Worm (Caenorhabditis elegans) whole organism, L4/young adult: Measurements from ENCODE around the gene Y73C8C.12.

ENCODE experiments used
- W03F9.2 ChIP-seq: fragments of 150-350 bp; optimal IDR thresholded peaks from 2 replicates; lab custom pipeline; 2014; ENCODE audit warnings: missing biosample characterization, missing genetic modification characterization
- dao-5 ChIP-seq: sonication (generic microtip); optimal IDR thresholded peaks from 2 replicates; lab custom pipeline; 2016; ENCODE audit warnings: missing genotype, missing genetic modification characterization, moderate library complexity, missing compliant biosample characterization
- him-1 ChIP-seq: sonication (generic microtip); optimal IDR thresholded peaks from 2 replicates; lab custom pipeline; 2016; ENCODE audit warnings: missing genotype, missing genetic modification reagents, missing genetic modification characterization, missing compliant biosample characterization

Gene Y73C8C.12

ce11 chrV:3149910-3150428 lies 25.0 kb downstream of the Y73C8C.12 start:
- TF ChIP-seq W03F9.2 (no peak), dao-5 (no peak), him-1 (tag; lab: Kevin White, UChicago) (no peak)

DNA sequence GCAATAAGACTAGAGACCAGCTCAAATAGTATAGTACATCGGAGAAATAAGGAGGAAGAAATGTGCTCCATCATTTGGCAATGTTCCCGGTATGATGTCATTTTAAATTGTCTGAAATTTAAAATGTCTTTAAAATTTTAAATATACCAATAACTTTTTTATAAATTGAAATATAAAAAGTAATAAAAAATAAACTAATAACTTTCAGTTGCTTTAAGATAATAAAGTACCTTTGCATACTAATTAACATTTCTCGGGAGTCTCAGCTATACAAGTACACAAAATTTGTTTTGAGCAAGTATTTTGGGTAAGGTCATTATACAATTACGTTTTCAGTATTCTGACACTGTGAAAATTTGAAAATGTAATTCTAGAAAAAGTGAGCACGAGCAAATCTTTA lies 26.9 kb downstream of the Y73C8C.12 start, which contains the start of gene srab-6:
Gene srab-6 (minus strand): TSS at position 101 of the 400 bp plus-strand sequence.
- TF ChIP-seq dao-5 (no peak), him-1 (tag; lab: Kevin White, UChicago) (no peak), W03F9.2 (no peak)

DNA sequence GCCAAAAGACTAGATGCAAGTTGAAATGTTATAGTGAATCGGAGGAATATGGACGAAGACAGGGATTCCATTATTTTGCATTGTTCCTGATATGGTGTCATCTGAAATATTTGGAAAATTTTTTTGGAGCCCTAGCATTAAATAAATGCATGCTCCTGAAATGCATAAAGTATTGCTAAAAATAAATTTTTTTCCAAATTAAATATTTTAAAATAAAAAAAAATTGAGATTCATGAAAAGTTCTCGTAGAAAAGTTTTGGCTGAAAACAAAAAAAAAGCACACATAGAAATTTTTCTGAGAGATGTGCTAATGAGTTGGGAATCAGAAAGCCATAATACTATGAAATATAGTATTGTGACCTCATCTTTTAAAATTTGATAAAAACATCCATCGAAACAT lies 30.1 kb downstream of the Y73C8C.12 start, which contains the start of gene srab-7:
Gene srab-7 (minus strand): TSS at position 101 of the 400 bp plus-strand sequence.
- TF ChIP-seq dao-5 (no peak), him-1 (tag; lab: Kevin White, UChicago) (no peak)

ce11 chrV:3156786-3157185 lies 31.8 kb downstream of the Y73C8C.12 start, which contains the start of gene exh-1:
Gene exh-1, plus strand, starts transcription at chrV:3157086.
- TF ChIP-seq dao-5 (no peak), W03F9.2 (no peak), him-1 (tag; lab: Kevin White, UChicago) (no peak)

- TF ChIP-seq him-1 (tag; lab: Kevin White, UChicago), result no peak
- no peak for TF ChIP-seq W03F9.2
- TF ChIP-seq dao-5, result no peak
Observed at ce11 chrV:3158379-3158778, 33.4 kb downstream of the Y73C8C.12 start.

ce11 chrV:3159252-3159651 lies 34.2 kb downstream of the Y73C8C.12 start, which contains the start of gene C36C5.12:
Gene C36C5.12, minus strand, starts transcription at chrV:3159352.
- TF ChIP-seq him-1 (tag; lab: Kevin White, UChicago), result no peak
- no peak for TF ChIP-seq dao-5
- TF ChIP-seq W03F9.2, result no peak

ce11 chrV:3162299-3162698 lies 37.3 kb downstream of the Y73C8C.12 start:
- TF ChIP-seq him-1 (tag; lab: Kevin White, UChicago) (no peak), W03F9.2 (no peak)

DNA sequence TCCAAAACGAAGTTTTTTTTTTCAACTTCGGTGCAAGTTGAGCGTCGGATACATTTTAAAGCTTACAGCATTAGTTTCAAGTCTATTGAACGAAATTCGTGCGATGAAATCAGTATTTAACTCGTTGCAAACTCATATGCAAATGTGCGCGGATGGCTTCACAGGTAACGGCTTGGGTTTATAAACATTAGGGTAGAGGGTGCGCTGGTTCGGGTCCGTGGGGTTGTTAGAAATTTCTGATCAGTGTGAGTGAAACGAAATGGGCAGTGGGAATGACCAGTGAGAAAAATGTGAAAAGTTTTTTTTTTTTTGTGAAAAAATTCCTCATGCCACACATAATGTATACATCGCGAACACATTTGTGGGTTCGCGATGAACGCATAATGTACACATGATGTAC lies 38.1 kb downstream of the Y73C8C.12 start:
- TF ChIP-seq W03F9.2 (no peak), him-1 (tag; lab: Kevin White, UChicago) (no peak), dao-5 (no peak)

ce11 chrV:3165438-3165837 lies 40.4 kb downstream of the Y73C8C.12 start, which contains the start of gene C36C5.14:
Gene C36C5.14, minus strand, starts transcription at chrV:3165538.
- TF ChIP-seq him-1 (tag; lab: Kevin White, UChicago) (no peak), W03F9.2 (no peak), dao-5 (no peak)

DNA sequence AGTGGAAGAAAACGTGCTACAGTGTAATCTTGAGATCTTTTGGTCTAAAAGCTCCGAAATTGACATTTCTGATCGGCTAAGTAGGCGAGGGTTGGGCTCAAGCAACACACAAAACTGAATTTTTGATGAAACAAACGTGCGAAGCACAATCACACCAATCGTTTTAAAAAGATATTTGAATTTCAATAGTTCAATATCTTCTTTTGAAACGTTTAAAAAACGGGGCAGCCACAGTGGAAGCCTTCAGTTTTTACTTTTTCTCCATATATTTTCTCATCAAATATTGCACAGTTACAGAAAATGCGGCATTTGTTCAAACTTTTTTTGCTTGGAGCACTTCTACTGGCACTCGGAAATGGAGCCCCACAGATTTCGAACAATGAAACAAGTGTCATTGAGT lies 41.2 kb downstream of the Y73C8C.12 start, which contains the start of gene C36C5.4:
Gene C36C5.4 (plus strand): TSS at position 301 of the 400 bp plus-strand sequence.
- no peak for TF ChIP-seq dao-5
- no peak for TF ChIP-seq him-1 (tag; lab: Kevin White, UChicago)
- TF ChIP-seq W03F9.2, result no peak

DNA sequence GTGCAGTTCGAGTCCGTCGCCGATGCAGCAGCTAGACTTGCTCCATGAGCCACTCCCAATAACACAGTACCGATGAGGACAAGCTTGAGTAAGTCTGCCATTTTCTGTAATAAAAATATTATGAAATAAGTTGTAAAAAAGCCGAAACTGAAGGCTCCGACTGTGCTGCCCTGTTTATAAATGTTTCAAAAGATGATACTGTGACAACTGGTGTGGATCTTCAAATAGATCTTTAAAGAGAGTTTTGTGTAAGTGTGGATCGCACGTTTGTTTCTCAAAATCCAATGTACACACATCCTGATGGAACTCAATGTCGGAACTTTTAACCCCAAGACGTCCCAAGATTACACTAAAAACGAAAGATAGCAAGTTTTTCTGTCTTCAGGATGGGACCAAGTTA lies 43.6 kb downstream of the Y73C8C.12 start, which contains the start of gene C36C5.15:
Gene C36C5.15 (minus strand): TSS at position 101 of the 400 bp plus-strand sequence.
- TF ChIP-seq dao-5 (no peak), W03F9.2 (no peak), him-1 (tag; lab: Kevin White, UChicago) (no peak)

- TF ChIP-seq dao-5, result no peak
- TF ChIP-seq W03F9.2, result no peak
- TF ChIP-seq him-1 (tag; lab: Kevin White, UChicago), result no peak
Observed at ce11 chrV:3169838-3170237, 44.8 kb downstream of the Y73C8C.12 start, which contains the start of gene srbc-6. Gene srbc-6, plus strand, starts transcription at chrV:3170138.

DNA sequence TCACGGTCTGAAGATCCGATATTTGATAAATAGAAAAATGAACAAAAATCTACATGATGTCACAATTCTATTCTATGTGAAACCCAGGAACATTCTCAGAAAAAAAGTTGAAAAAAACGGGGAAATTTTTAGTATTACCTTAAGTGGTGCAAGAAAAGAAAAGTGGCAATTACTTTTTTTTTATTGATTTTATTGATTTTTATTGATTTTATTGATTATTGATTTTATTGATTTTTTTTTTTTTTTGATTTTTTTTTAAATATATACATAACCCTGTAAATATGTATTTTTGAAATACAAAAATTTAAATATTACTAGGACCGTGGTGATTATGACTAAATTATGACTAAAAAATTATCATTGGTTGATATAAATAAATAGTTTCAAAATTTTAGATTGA lies 46.6 kb downstream of the Y73C8C.12 start:
- TF ChIP-seq him-1 (tag; lab: Kevin White, UChicago) (no peak), dao-5 (no peak), W03F9.2 (no peak)
